Worm (Caenorhabditis elegans): ENCODE measurements around the gene nhr-223.

nhr-223 gene

ce11 chrV:15769072-15769471, 27.1 kb upstream of the nhr-223 start, which contains the start of gene F57A10.4:
TSS of gene F57A10.4 (plus strand) at chrV:15769438.
- TF ChIP-seq ztf-23 (GFP tag; IDR thresholded peaks at IDR 0.05) (no peak), cog-1 (tag; optimal IDR thresholded peaks at IDR 0.05) (no peak), tab-1 (GFP tag; IDR thresholded peaks at IDR 0.05) (no peak), flt-1 (GFP tag; IDR thresholded peaks at IDR 0.05) (no peak), med-1 (GFP tag; optimal IDR thresholded peaks at IDR 0.05; ENCODE audit: insufficient read depth) (no peak), ref-1 (GFP tag; conservative IDR thresholded peaks at IDR 0.05) (no peak), T22C8.4 (GFP tag; IDR thresholded peaks at IDR 0.05) (no peak), klf-2 (GFP tag; conservative IDR thresholded peaks at IDR 0.05) (no peak), ztf-29 (GFP tag; IDR thresholded peaks at IDR 0.05) (no peak)

DNA sequence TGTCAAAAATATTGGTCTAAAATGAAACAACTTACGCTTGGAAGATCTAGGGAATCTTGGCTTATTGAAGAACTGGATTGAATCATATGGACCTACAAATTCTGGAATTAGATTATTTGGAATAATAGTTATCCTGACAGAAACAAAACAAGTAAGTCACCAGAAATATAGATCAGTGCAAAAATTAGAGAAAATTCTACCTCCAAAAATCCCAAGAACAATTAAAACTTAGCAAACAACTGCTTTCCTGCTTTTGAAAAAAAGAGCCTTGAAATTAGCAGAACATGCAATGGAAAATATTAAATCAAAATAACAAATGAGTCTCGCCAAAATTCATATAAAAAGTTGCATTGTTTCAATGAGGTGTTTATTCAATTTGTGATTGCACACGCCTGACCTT, 23.0 kb upstream of the nhr-223 start, which contains the start of gene nhr-60:
TSS of gene nhr-60 (minus strand) at position 101 of the 400 bp plus-strand sequence.
- TF ChIP-seq T22C8.4 (GFP tag; IDR thresholded peaks at IDR 0.05) (no peak), ztf-29 (GFP tag; IDR thresholded peaks at IDR 0.05) (no peak), klf-2 (GFP tag; conservative IDR thresholded peaks at IDR 0.05) (no peak), ztf-23 (GFP tag; IDR thresholded peaks at IDR 0.05) (no peak), flt-1 (GFP tag; IDR thresholded peaks at IDR 0.05) (no peak), tab-1 (GFP tag; IDR thresholded peaks at IDR 0.05) (no peak), cog-1 (tag; optimal IDR thresholded peaks at IDR 0.05) (no peak), med-1 (GFP tag; optimal IDR thresholded peaks at IDR 0.05; ENCODE audit: insufficient read depth) (no peak), ref-1 (GFP tag; conservative IDR thresholded peaks at IDR 0.05) (no peak)

ce11 chrV:15773941-15774340, 22.2 kb upstream of the nhr-223 start:
- no peak for TF ChIP-seq T22C8.4 (GFP tag; IDR thresholded peaks at IDR 0.05)
- TF ChIP-seq klf-2 (GFP tag; conservative IDR thresholded peaks at IDR 0.05), result no peak
- TF ChIP-seq tab-1 (GFP tag; IDR thresholded peaks at IDR 0.05), result no peak
- TF ChIP-seq cog-1 (tag; optimal IDR thresholded peaks at IDR 0.05), result no peak
- TF ChIP-seq ref-1 (GFP tag; conservative IDR thresholded peaks at IDR 0.05), result no peak
- no peak for TF ChIP-seq med-1 (GFP tag; optimal IDR thresholded peaks at IDR 0.05; ENCODE audit: insufficient read depth)
- TF ChIP-seq ztf-29 (GFP tag; IDR thresholded peaks at IDR 0.05), result no peak
- TF ChIP-seq flt-1 (GFP tag; IDR thresholded peaks at IDR 0.05), result no peak

- no peak for TF ChIP-seq med-1 (GFP tag; optimal IDR thresholded peaks at IDR 0.05; ENCODE audit: insufficient read depth)
- TF ChIP-seq ztf-29 (GFP tag; IDR thresholded peaks at IDR 0.05), result no peak
- no peak for TF ChIP-seq ref-1 (GFP tag; conservative IDR thresholded peaks at IDR 0.05)
- no peak for TF ChIP-seq T22C8.4 (GFP tag; IDR thresholded peaks at IDR 0.05)
- TF ChIP-seq tab-1 (GFP tag; IDR thresholded peaks at IDR 0.05), result no peak
- no peak for TF ChIP-seq ztf-23 (GFP tag; IDR thresholded peaks at IDR 0.05)
- no peak for TF ChIP-seq flt-1 (GFP tag; IDR thresholded peaks at IDR 0.05)
- no peak for TF ChIP-seq klf-2 (GFP tag; conservative IDR thresholded peaks at IDR 0.05)
- TF ChIP-seq cog-1 (tag; optimal IDR thresholded peaks at IDR 0.05), result no peak
These were observed 19.5 kb upstream of the nhr-223 start, which contains the start of gene nhr-283 for ce11 chrV:15776651-15777050. TSS of gene nhr-283 (minus strand) at chrV:15776751.

- TF ChIP-seq ref-1 (GFP tag; conservative IDR thresholded peaks at IDR 0.05) (no peak), med-1 (GFP tag; optimal IDR thresholded peaks at IDR 0.05; ENCODE audit: insufficient read depth) (no peak), T22C8.4 (GFP tag; IDR thresholded peaks at IDR 0.05) (no peak), klf-2 (GFP tag; conservative IDR thresholded peaks at IDR 0.05) (no peak), flt-1 (GFP tag; IDR thresholded peaks at IDR 0.05) (no peak), tab-1 (GFP tag; IDR thresholded peaks at IDR 0.05) (no peak), ztf-23 (GFP tag; IDR thresholded peaks at IDR 0.05) (no peak), cog-1 (tag; optimal IDR thresholded peaks at IDR 0.05) (no peak), ztf-29 (GFP tag; IDR thresholded peaks at IDR 0.05) (no peak)
These were observed 17.0 kb upstream of the nhr-223 start, which contains the start of the genes nhr-285 and irld-52 for ce11 chrV:15779128-15779729. TSS of gene nhr-285 (minus strand) at chrV:15779228. TSS of gene irld-52 (plus strand) at chrV:15779679.

DNA sequence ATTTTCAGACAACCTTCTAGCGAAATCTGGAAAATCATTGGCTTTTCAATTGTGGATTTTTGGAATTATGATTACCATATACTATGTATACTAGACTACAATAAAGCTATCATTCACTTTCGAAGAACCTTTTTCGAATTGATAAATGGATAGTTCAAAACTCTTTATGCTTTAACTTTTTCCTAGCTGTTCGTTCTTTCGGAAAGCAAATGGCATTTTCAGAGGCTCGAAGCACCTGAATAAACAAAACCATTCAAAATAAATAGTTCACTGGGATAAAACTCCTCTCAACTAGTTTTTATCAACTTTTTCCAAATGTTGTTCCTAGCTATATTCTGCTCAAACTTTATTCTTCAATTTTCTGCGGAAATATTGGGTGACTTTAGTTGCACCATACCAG, 15.1 kb upstream of the nhr-223 start, which contains the start of gene T26E4.2:
TSS of gene T26E4.2 (plus strand) at position 301 of the 400 bp plus-strand sequence.
- TF ChIP-seq ztf-23 (GFP tag; IDR thresholded peaks at IDR 0.05) (no peak), ref-1 (GFP tag; conservative IDR thresholded peaks at IDR 0.05) (no peak), ztf-29 (GFP tag; IDR thresholded peaks at IDR 0.05) (no peak)

- TF ChIP-seq med-1 (GFP tag; optimal IDR thresholded peaks at IDR 0.05; ENCODE audit: insufficient read depth) (no peak), T22C8.4 (GFP tag; IDR thresholded peaks at IDR 0.05) (no peak), cog-1 (tag; optimal IDR thresholded peaks at IDR 0.05) (no peak), ref-1 (GFP tag; conservative IDR thresholded peaks at IDR 0.05) (no peak), ztf-29 (GFP tag; IDR thresholded peaks at IDR 0.05) (no peak)
These were observed 13.7 kb upstream of the nhr-223 start, which contains the start of gene T26E4.3 for ce11 chrV:15782494-15782893. TSS of gene T26E4.3 (plus strand) at chrV:15782794.

DNA sequence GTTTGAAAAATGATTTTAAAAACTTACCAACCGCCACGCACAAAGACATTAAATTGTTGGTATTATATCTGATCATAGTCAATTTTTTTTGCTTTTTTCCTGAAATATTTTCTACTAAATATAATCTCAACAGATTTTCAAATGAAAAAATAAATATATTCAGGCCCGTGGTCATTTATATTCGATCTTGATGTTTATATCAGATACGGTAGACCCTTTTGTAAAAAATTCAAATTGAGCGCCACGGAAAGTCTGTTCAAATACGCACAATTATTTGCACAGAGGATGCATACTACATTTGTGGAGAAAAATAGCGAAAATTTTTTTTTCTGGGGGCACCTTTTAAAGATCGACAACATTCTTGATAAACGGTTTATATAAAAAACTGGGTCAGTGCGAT, 3.8 kb upstream of the nhr-223 start, which contains the start of gene T26E4.4:
TSS of gene T26E4.4 (minus strand) at position 101 of the 400 bp plus-strand sequence.
- TF ChIP-seq T22C8.4 (GFP tag; IDR thresholded peaks at IDR 0.05), result no peak
- no peak for TF ChIP-seq ztf-29 (GFP tag; IDR thresholded peaks at IDR 0.05)
- TF ChIP-seq ztf-23 (GFP tag; IDR thresholded peaks at IDR 0.05), result no peak

DNA sequence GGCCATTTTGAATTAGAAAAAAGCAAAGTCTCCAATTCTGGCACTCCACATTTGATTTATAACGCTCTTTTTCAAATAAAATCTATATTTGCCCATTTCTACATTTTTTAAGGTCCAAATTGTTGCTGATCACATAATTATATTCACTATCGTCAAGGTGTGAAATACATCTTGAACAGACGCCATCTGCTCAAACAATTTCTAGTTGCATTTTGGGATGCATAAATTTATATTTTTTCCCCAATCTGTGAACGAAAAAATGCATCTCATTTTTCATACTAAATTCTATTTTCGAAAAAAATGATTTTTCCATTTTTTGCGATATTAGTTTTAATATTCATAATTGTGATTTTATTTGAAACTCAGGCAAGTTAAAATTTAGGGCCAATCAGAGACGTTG, 2.9 kb upstream of the nhr-223 start, which contains the start of gene T26E4.7:
TSS of gene T26E4.7 (plus strand) at position 301 of the 400 bp plus-strand sequence.
- TF ChIP-seq ref-1 (GFP tag; conservative IDR thresholded peaks at IDR 0.05) (no peak), T22C8.4 (GFP tag; IDR thresholded peaks at IDR 0.05) (no peak), ztf-29 (GFP tag; IDR thresholded peaks at IDR 0.05) (no peak), cog-1 (tag; optimal IDR thresholded peaks at IDR 0.05) (no peak), ztf-23 (GFP tag; IDR thresholded peaks at IDR 0.05) (no peak), tab-1 (GFP tag; IDR thresholded peaks at IDR 0.05) (no peak), flt-1 (GFP tag; IDR thresholded peaks at IDR 0.05) (no peak), klf-2 (GFP tag; conservative IDR thresholded peaks at IDR 0.05) (no peak), med-1 (GFP tag; optimal IDR thresholded peaks at IDR 0.05; ENCODE audit: insufficient read depth) (no peak)

DNA sequence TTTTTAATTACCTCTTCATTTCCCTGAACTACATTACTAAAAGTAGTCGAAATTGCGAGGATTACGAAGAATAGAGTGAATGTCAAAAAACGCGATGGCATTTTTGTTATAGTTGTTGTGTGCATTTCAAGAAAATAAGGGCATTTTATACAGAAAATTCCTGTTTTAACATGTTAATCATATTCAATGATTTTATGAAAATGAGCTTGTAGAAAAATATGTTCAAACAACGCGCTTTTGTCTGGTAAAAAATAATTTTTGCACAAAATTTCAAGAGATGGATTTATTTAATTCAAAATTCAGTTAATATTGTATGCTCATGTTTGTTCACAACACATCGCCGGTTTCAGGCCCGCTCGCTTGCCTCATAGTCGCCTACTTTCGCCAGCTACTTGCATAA, 1.9 kb downstream of the nhr-223 start, which contains the start of gene T26E4.10:
TSS of gene T26E4.10 (minus strand) at position 101 of the 400 bp plus-strand sequence.
- no peak for TF ChIP-seq ztf-23 (GFP tag; IDR thresholded peaks at IDR 0.05)
- no peak for TF ChIP-seq klf-2 (GFP tag; conservative IDR thresholded peaks at IDR 0.05)
- no peak for TF ChIP-seq med-1 (GFP tag; optimal IDR thresholded peaks at IDR 0.05; ENCODE audit: insufficient read depth)
- no peak for TF ChIP-seq flt-1 (GFP tag; IDR thresholded peaks at IDR 0.05)
- TF ChIP-seq ref-1 (GFP tag; conservative IDR thresholded peaks at IDR 0.05), result no peak
- no peak for TF ChIP-seq cog-1 (tag; optimal IDR thresholded peaks at IDR 0.05)
- TF ChIP-seq tab-1 (GFP tag; IDR thresholded peaks at IDR 0.05), result no peak
- no peak for TF ChIP-seq ztf-29 (GFP tag; IDR thresholded peaks at IDR 0.05)
